Fruit fly (Drosophila melanogaster) whole organism, embryonic: ENCODE results near the gene UGP.

ENCODE experiments used
- BEAF-32 ChIP-seq: fragments of 200-800 bp; sonication (Bioruptor generic); optimal IDR thresholded peaks from 3 replicates; lab custom pipeline; 2017; ENCODE audit warnings: missing biosample characterization, missing genetic modification characterization, mild to moderate bottlenecking, moderate library complexity, missing genetic modification reagents
- CG14050 ChIP-seq: fragments of 200-800 bp; sonication (Bioruptor generic); IDR thresholded peaks from 3 replicates; pipeline ENCODE4 v1.3.6; 2022; ENCODE audit warnings: missing biosample characterization, missing genetic modification characterization
- CG18262 ChIP-seq: fragments of 200-800 bp; optimal IDR thresholded peaks from 3 replicates; lab custom pipeline; 2019; ENCODE audit warnings: missing biosample characterization, mild to moderate bottlenecking, missing genetic modification characterization, moderate library complexity
- CG1832 ChIP-seq: fragments of 200-800 bp; sonication (Bioruptor generic); optimal IDR thresholded peaks from 2 replicates; lab custom pipeline; 2017; ENCODE audit warnings: missing biosample characterization, mild to moderate bottlenecking, missing genetic modification characterization, inconsistent platforms
- CG2712 ChIP-seq: fragments of 200-800 bp; optimal IDR thresholded peaks from 3 replicates; lab custom pipeline; 2019; ENCODE audit warnings: missing biosample characterization, mild to moderate bottlenecking, missing genetic modification characterization, moderate library complexity
- Dip3 ChIP-seq: fragments of 200-800 bp; sonication (Bioruptor generic); optimal IDR thresholded peaks from 3 replicates; lab custom pipeline; 2016; ENCODE audit warnings: missing biosample characterization, missing genetic modification characterization
- Ets97D ChIP-seq: fragments of 200-800 bp; sonication (Bioruptor generic); optimal IDR thresholded peaks from 3 replicates; lab custom pipeline; 2016; ENCODE audit warnings: missing biosample characterization, missing genetic modification characterization
- Lpt ChIP-seq: fragments of >200 bp; optimal IDR thresholded peaks from 2 replicates; lab custom pipeline; 2018; ENCODE audit warnings: missing biosample characterization, missing genetic modification characterization
- Side ChIP-seq: fragments of 200-800 bp; sonication (Bioruptor generic); optimal IDR thresholded peaks from 2 replicates; lab custom pipeline; 2016; ENCODE audit warnings: missing biosample characterization, missing genetic modification characterization
- YL-1 ChIP-seq: fragments of 200-800 bp; sonication (Bioruptor generic); optimal IDR thresholded peaks from 3 replicates; lab custom pipeline; 2017; ENCODE audit warnings: missing biosample characterization, mild to moderate bottlenecking, missing genetic modification characterization
- ab ChIP-seq: fragments of 200-800 bp; sonication (Bioruptor generic); optimal IDR thresholded peaks from 2 replicates; lab custom pipeline; 2016; ENCODE audit warnings: missing biosample characterization, missing genetic modification characterization
- fu2 ChIP-seq: fragments of 200-800 bp; sonication (Bioruptor generic); optimal IDR thresholded peaks from 2 replicates; lab custom pipeline; 2016; ENCODE audit warnings: missing biosample characterization, missing genetic modification characterization
- zen2 ChIP-seq: fragments of 200-800 bp; sonication (Bioruptor generic); IDR thresholded peaks from 3 replicates; pipeline ENCODE4 v1.3.6; 2022; ENCODE audit warnings: missing biosample characterization, missing genetic modification characterization; ENCODE audit not compliant: partially characterized antibody

DNA sequence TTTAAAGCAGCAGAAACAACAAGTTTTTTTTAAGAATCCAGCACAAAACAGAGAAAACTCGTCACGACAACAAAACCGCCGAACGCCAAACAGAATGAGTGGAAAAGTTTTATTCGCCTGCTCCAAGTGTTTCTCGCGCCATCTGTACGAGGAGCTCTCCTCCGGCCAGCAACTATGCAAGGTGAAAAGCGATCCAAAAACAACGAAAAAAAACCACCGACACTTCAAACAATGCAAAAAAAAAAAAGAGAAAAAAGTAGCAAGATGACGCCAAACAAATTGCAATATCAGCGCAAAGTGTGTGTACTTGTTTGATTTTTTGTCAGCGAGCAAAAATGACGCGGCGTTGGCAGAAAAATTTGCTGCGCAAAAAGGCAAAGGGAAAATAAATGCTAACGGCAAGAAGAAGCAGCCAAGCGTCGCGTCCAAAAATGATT lies 8.7 kb upstream of the UGP start:
- no peak for TF ChIP-seq Lpt (GFP tag; lab: Kevin White, UChicago)
- TF ChIP-seq ab (GFP tag; lab: Kevin White, UChicago), result no peak
- no peak for TF ChIP-seq CG2712 (tag; lab: Kevin White, UChicago)
- no peak for TF ChIP-seq Dip3 (GFP tag; lab: Kevin White, UChicago)
- no peak for TF ChIP-seq Ets97D
- TF ChIP-seq Side, result no peak
- TF ChIP-seq CG1832 (GFP tag; lab: Kevin White, UChicago), result no peak
- TF ChIP-seq CG18262 (tag; lab: Kevin White, UChicago), result no peak
- no peak for TF ChIP-seq zen2
- TF ChIP-seq BEAF-32, result no peak
- 0 out of 3 replicates have a peak, but pooled peaks have one; percentile 1 for TF ChIP-seq CG14050 (GFP tag; lab: Robert Waterston, UW)
- TF ChIP-seq fu2 (GFP tag; lab: Kevin White, UChicago), result no peak
- TF ChIP-seq YL-1 (GFP tag; lab: Kevin White, UChicago), result peak; percentile 31
